Worm (Caenorhabditis elegans): ENCODE data around the gene F25A2.1.
A peak's percentile ranks its signal among the peaks of the same experiment; 100 is the strongest.

F25A2.1 gene

DNA sequence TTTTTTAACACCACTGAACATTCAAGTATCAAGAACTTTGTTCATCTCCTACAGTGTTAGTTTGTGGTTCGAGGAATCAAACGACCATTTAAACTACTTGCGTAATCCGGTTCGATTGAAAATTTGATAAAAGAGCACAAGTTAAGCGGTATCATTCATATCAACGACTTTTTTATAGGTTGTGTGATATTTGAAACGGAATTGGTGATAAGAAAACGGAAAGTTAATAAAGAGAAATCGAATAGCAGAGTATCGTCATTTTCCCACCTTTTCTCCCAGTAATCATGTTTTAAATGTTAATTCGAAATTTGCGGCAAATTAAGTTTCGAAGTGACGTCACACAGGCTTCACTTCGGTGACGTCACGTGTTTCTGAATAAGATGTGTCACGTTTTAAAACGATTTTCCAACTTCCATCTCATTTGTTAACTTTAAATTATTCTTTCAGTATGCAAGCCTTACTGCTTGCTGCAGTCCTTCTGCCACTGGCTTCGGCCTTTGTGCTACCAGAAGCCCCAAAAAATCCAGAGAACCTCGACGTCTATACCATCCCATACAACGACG, 3.0 kb upstream of the F25A2.1 start, which contains the start of gene T21H3.1 (continued):
- no peak for TF ChIP-seq F49E8.2 (tag; optimal IDR thresholded peaks at IDR 0.05; ENCODE audit: borderline replicate concordance)
- TF ChIP-seq attf-4 (tag; optimal IDR thresholded peaks at IDR 0.05) = no peak
- no peak for TF ChIP-seq ZK546.5 (tag; optimal IDR thresholded peaks at IDR 0.05)
- no peak for TF ChIP-seq zfp-3 (GFP tag; conservative IDR thresholded peaks at IDR 0.05)
- TF ChIP-seq snpc-4 (tag; optimal IDR thresholded peaks at IDR 0.05) = no peak
- no peak for TF ChIP-seq fos-1 (tag; optimal IDR thresholded peaks at IDR 0.05)
- no peak for TF ChIP-seq ztf-11 (tag; optimal IDR thresholded peaks at IDR 0.05)
- TF ChIP-seq ctbp-1 (GFP tag; IDR thresholded peaks at IDR 0.05) = no peak
- no peak for TF ChIP-seq set-16 (GFP tag; IDR thresholded peaks at IDR 0.05)
- TF ChIP-seq hlh-30 (tag; optimal IDR thresholded peaks at IDR 0.05; ENCODE audit: insufficient read depth) = peak; percentile 54
- TF ChIP-seq nhr-41 (GFP tag; IDR thresholded peaks at IDR 0.05) = no peak
- no peak for TF ChIP-seq cey-2 (tag; optimal IDR thresholded peaks at IDR 0.05; ENCODE audit: borderline replicate concordance, insufficient read depth)
- TF ChIP-seq ceh-28 (tag; optimal IDR thresholded peaks at IDR 0.05) = no peak
- TF ChIP-seq pqm-1 (tag; optimal IDR thresholded peaks at IDR 0.05) = peak; percentile 95
- TF ChIP-seq lin-38 (GFP tag; IDR thresholded peaks at IDR 0.05) = no peak
- TF ChIP-seq ceh-44 (GFP tag; IDR thresholded peaks at IDR 0.05) = no peak
- no peak for TF ChIP-seq ceh-32 (tag; optimal IDR thresholded peaks at IDR 0.05; ENCODE audit: poor library complexity)
- no peak for TF ChIP-seq tra-1 (GFP tag; IDR thresholded peaks at IDR 0.05)
- no peak for TF ChIP-seq nhr-6 (tag; optimal IDR thresholded peaks at IDR 0.05)
- peak; percentile 88 for TF ChIP-seq dve-1 (tag; optimal IDR thresholded peaks at IDR 0.05; ENCODE audit: insufficient read depth)
- TF ChIP-seq rbr-2 (tag; optimal IDR thresholded peaks at IDR 0.05) = no peak
- TF ChIP-seq jun-1 (tag; optimal IDR thresholded peaks at IDR 0.05) = no peak
- TF ChIP-seq dmd-6 (GFP tag; IDR thresholded peaks at IDR 0.05) = peak; percentile 72
- TF ChIP-seq D1046.2 (GFP tag; IDR thresholded peaks at IDR 0.05) = no peak
- TF ChIP-seq daf-12 (tag; optimal IDR thresholded peaks at IDR 0.05) = no peak
- TF ChIP-seq mxl-3 (GFP tag; optimal IDR thresholded peaks at IDR 0.05) = no peak
- TF ChIP-seq unc-130 (GFP tag; optimal IDR thresholded peaks at IDR 0.05) = no peak
- TF ChIP-seq Y105C5A.15 (GFP tag; IDR thresholded peaks at IDR 0.05) = no peak
- TF ChIP-seq php-3 (GFP tag; IDR thresholded peaks at IDR 0.05) = peak; percentile 62
- TF ChIP-seq ceh-62 (tag; optimal IDR thresholded peaks at IDR 0.05) = no peak
- 0 out of 2 replicates have a peak, but pooled peaks have one; percentile 34 for TF ChIP-seq nhr-42 (GFP tag; IDR thresholded peaks at IDR 0.05)
- TF ChIP-seq dmd-9 (GFP tag; IDR thresholded peaks at IDR 0.05) = no peak
- no peak for TF ChIP-seq R02D3.7 (tag; optimal IDR thresholded peaks at IDR 0.05)
- peak in 1 of 2 experiments; percentile 36 for TF ChIP-seq lsy-2 (tag; optimal IDR thresholded peaks at IDR 0.05)
- no peak for TF ChIP-seq mdt-29 (GFP tag; IDR thresholded peaks at IDR 0.05)
- TF ChIP-seq fkh-10 (GFP tag; optimal IDR thresholded peaks at IDR 0.05) = no peak
- peak; percentile 13 for TF ChIP-seq mep-1 (tag; optimal IDR thresholded peaks at IDR 0.05)
- TF ChIP-seq ceh-20 (GFP tag; IDR thresholded peaks at IDR 0.05) = no peak
- no peak for TF ChIP-seq nhr-111 (GFP tag; optimal IDR thresholded peaks at IDR 0.05)
- TF ChIP-seq zip-2 (tag; optimal IDR thresholded peaks at IDR 0.05) = no peak
- TF ChIP-seq Y48G9A.11 (GFP tag; IDR thresholded peaks at IDR 0.05) = no peak
- no peak for TF ChIP-seq lin-15B (tag; optimal IDR thresholded peaks at IDR 0.05)
- TF ChIP-seq unc-39 (tag; optimal IDR thresholded peaks at IDR 0.05) = no peak
- no peak for TF ChIP-seq daf-16 (GFP tag; optimal IDR thresholded peaks at IDR 0.05)
- TF ChIP-seq daf-16 (tag; optimal IDR thresholded peaks at IDR 0.05) = peak; percentile 48
- no peak for TF ChIP-seq lin-13 (GFP tag; optimal IDR thresholded peaks at IDR 0.05)
- TF ChIP-seq F44E2.7 (GFP tag; IDR thresholded peaks at IDR 0.05) = no peak
- no peak for TF ChIP-seq ztf-7 (tag; optimal IDR thresholded peaks at IDR 0.05)
- TF ChIP-seq daf-8 (GFP tag; IDR thresholded peaks at IDR 0.05) = no peak
- no peak for TF ChIP-seq F26F4.8 (GFP tag; conservative IDR thresholded peaks at IDR 0.05)
- no peak for TF ChIP-seq zfp-2 (tag; optimal IDR thresholded peaks at IDR 0.05)
- TF ChIP-seq lin-29 (GFP tag; IDR thresholded peaks at IDR 0.05) = no peak

Data from whole organism, L4 larva.